Fruit fly (Drosophila melanogaster) whole organism, wandering third instar larva: ENCODE data around the gene CG33969.

Source experiments
- Abd-B ChIP-seq: fragments of >200 bp; optimal IDR thresholded peaks from 2 replicates; lab custom pipeline; 2017; ENCODE audit warnings: missing biosample characterization, missing genetic modification characterization
- CG32264 ChIP-seq: fragments of 200-800 bp; sonication (Bioruptor generic); optimal IDR thresholded peaks from 2 replicates; lab custom pipeline; 2016; ENCODE audit warnings: missing biosample characterization, missing genetic modification characterization
- CrebA ChIP-seq: fragments of 200-800 bp; sonication (Bioruptor generic); optimal IDR thresholded peaks from 2 replicates; lab custom pipeline; 2016; ENCODE audit warnings: missing biosample characterization, mild to moderate bottlenecking, missing genetic modification characterization, borderline replicate concordance
- Dif ChIP-seq: fragments of 200-275, 200-300 bp; sonication (Bioruptor generic); optimal IDR thresholded peaks from 2 replicates; lab custom pipeline; 2018; ENCODE audit warnings: missing biosample characterization, missing genetic modification characterization; ENCODE audit not compliant: partially characterized antibody
- Hr78 ChIP-seq: fragments of >200 bp; optimal IDR thresholded peaks from 2 replicates; lab custom pipeline; 2017; ENCODE audit warnings: missing biosample characterization, missing genetic modification characterization
- OdsH ChIP-seq: fragments of 200-800 bp; sonication (Bioruptor generic); optimal IDR thresholded peaks from 2 replicates; lab custom pipeline; 2016; ENCODE audit warnings: missing biosample characterization, mild to moderate bottlenecking, missing genetic modification characterization
- Sp1 ChIP-seq: fragments of 200-800 bp; sonication (Bioruptor generic); optimal IDR thresholded peaks from 3 replicates; lab custom pipeline; 2019; ENCODE audit warnings: missing biosample characterization, mild to moderate bottlenecking, missing genetic modification characterization, moderate library complexity
- br ChIP-seq: fragments of 200-800 bp; sonication (Bioruptor generic); optimal IDR thresholded peaks from 2 replicates; lab custom pipeline; 2016; ENCODE audit warnings: missing biosample characterization, missing genetic modification characterization
- foxo ChIP-seq, 2 experiments: fragments of 200-800 bp; sonication (Bioruptor generic); optimal IDR thresholded peaks; 2 replicates in 1 of 2; 3 replicates in 1 of 2; lab custom pipeline; 2016 to 2017; ENCODE audit warnings: missing biosample characterization in 2 of 2, missing genetic modification characterization in 2 of 2
- fru ChIP-seq: fragments of 200-800 bp; sonication (Bioruptor generic); optimal IDR thresholded peaks from 3 replicates; lab custom pipeline; 2016; ENCODE audit warnings: missing biosample characterization, mild to moderate bottlenecking, missing genetic modification characterization
- lola ChIP-seq: fragments of >200 bp; optimal IDR thresholded peaks from 2 replicates; lab custom pipeline; 2017; ENCODE audit warnings: missing biosample characterization, missing genetic modification characterization
- pan ChIP-seq: fragments of >200 bp; optimal IDR thresholded peaks from 2 replicates; lab custom pipeline; 2017
- psq ChIP-seq: fragments of 200-800 bp; sonication (Bioruptor generic); optimal IDR thresholded peaks from 3 replicates; lab custom pipeline; 2017; ENCODE audit warnings: missing biosample characterization, mild to moderate bottlenecking, missing genetic modification characterization, moderate library complexity
- usp ChIP-seq: fragments of >200 bp; optimal IDR thresholded peaks from 2 replicates; lab custom pipeline; 2017; ENCODE audit warnings: missing biosample characterization, missing genetic modification characterization

dm6 chr3L:20410345-20410744, 17.0 kb upstream of the CG33969 start, which contains the start of gene CG13248:
- TF ChIP-seq Abd-B: no peak
- TF ChIP-seq psq: no peak
- no peak for TF ChIP-seq fru (GFP tag; lab: Kevin White, UChicago)
- no peak for TF ChIP-seq CG32264
- TF ChIP-seq Hr78 (GFP tag; lab: Kevin White, UChicago): no peak
- TF ChIP-seq foxo (GFP tag; optimal IDR thresholded peaks at IDR 0.05; lab: Kevin White, UChicago): no peak
- TF ChIP-seq CrebA: no peak
- TF ChIP-seq pan (lab: Kevin White, UChicago): no peak
- TF ChIP-seq br (GFP tag; lab: Kevin White, UChicago): no peak
- TF ChIP-seq lola: no peak
- no peak for TF ChIP-seq OdsH (GFP tag; lab: Kevin White, UChicago)
- no peak for TF ChIP-seq Sp1 (GFP tag; lab: Kevin White, UChicago)
- no peak for TF ChIP-seq usp (GFP tag; lab: Kevin White, UChicago)
- TF ChIP-seq Dif: no peak
